ENCODE assay signal across 5 worm cellular contexts in genomic region chrX:11469600-11469999, ce11.
A peak's percentile ranks its signal among the peaks of the same experiment; 100 is the strongest.
TF ChIP-seq lines count a peak whose summit lies in the region.

No protein-coding gene starts in this region.

TF ChIP-seq in whole organism, L1 larva, 84 proteins besides CTCF, POLR2A, EP300 and RAD21:
- no peak for TF ChIP-seq mab-9 (GFP tag; IDR thresholded peaks at IDR 0.05; lab: Robert Waterston, UW)
- no peak for TF ChIP-seq elt-3 (tag; optimal IDR thresholded peaks at IDR 0.05; lab: Kevin White, UChicago)
- TF ChIP-seq unc-130 (tag; optimal IDR thresholded peaks at IDR 0.05; lab: Kevin White, UChicago): no peak
- no peak for TF ChIP-seq unc-86 (tag; optimal IDR thresholded peaks at IDR 0.05; lab: Kevin White, UChicago)
- TF ChIP-seq dsc-1 (tag; optimal IDR thresholded peaks at IDR 0.05; lab: Kevin White, UChicago): no peak
- no peak for TF ChIP-seq hlh-4 (tag; optimal IDR thresholded peaks at IDR 0.05; lab: Kevin White, UChicago)
- no peak for TF ChIP-seq sup-37 (GFP tag; optimal IDR thresholded peaks at IDR 0.05; lab: Kevin White, UChicago)
- TF ChIP-seq ces-1 (GFP tag; optimal IDR thresholded peaks at IDR 0.05; lab: Kevin White, UChicago): no peak
- TF ChIP-seq ceh-88 (GFP tag; IDR thresholded peaks at IDR 0.05; lab: Robert Waterston, UW): no peak
- TF ChIP-seq unc-30 (tag; optimal IDR thresholded peaks at IDR 0.05; lab: Kevin White, UChicago): no peak
- TF ChIP-seq lin-35 (GFP tag; optimal IDR thresholded peaks at IDR 0.05; lab: Kevin White, UChicago): peak in 1 of 2 experiments; percentile 36
- TF ChIP-seq dpl-1 (GFP tag; optimal IDR thresholded peaks at IDR 0.05; lab: Kevin White, UChicago): no peak
- peak in 1 of 2 experiments; percentile 26 for TF ChIP-seq mdl-1 (tag; optimal IDR thresholded peaks at IDR 0.05; lab: Kevin White, UChicago)
- no peak for TF ChIP-seq fkh-8 (tag; optimal IDR thresholded peaks at IDR 0.05; lab: Kevin White, UChicago)
- TF ChIP-seq lin-14 (GFP tag; optimal IDR thresholded peaks at IDR 0.05; lab: Kevin White, UChicago): peak; percentile 49
- peak; percentile 15 for TF ChIP-seq elt-2 (tag; optimal IDR thresholded peaks at IDR 0.05; lab: Kevin White, UChicago)
- no peak for TF ChIP-seq tlp-1 (tag; optimal IDR thresholded peaks at IDR 0.05; lab: Kevin White, UChicago)
- no peak for TF ChIP-seq pqm-1 (tag; optimal IDR thresholded peaks at IDR 0.05; lab: Kevin White, UChicago)

TF ChIP-seq in whole organism, L2 larva, 48 proteins besides CTCF, POLR2A, EP300 and RAD21 (continues in another document):
- no peak for TF ChIP-seq nhr-77 (tag; optimal IDR thresholded peaks at IDR 0.05; lab: Kevin White, UChicago)
- TF ChIP-seq mbf-1 (tag; optimal IDR thresholded peaks at IDR 0.05; lab: Kevin White, UChicago): no peak
- TF ChIP-seq ama-1 (optimal IDR thresholded peaks at IDR 0.05; lab: Kevin White, UChicago): no peak
- TF ChIP-seq nhr-237 (tag; optimal IDR thresholded peaks at IDR 0.05; lab: Kevin White, UChicago): no peak
- no peak for TF ChIP-seq R02D3.7 (tag; optimal IDR thresholded peaks at IDR 0.05; lab: Kevin White, UChicago)
- no peak for TF ChIP-seq unc-39 (tag; optimal IDR thresholded peaks at IDR 0.05; lab: Kevin White, UChicago)
- TF ChIP-seq sma-3 (GFP tag; optimal IDR thresholded peaks at IDR 0.05; lab: Kevin White, UChicago): no peak
- TF ChIP-seq nhr-23 (tag; optimal IDR thresholded peaks at IDR 0.05; lab: Kevin White, UChicago): no peak
- TF ChIP-seq peb-1 (tag; optimal IDR thresholded peaks at IDR 0.05; lab: Kevin White, UChicago): no peak
- no peak for TF ChIP-seq elt-3 (tag; optimal IDR thresholded peaks at IDR 0.05; lab: Kevin White, UChicago)
- no peak for TF ChIP-seq snpc-4 (tag; optimal IDR thresholded peaks at IDR 0.05; lab: Kevin White, UChicago)
- TF ChIP-seq ZK546.5 (tag; optimal IDR thresholded peaks at IDR 0.05; lab: Kevin White, UChicago): no peak
- peak; percentile 14 for TF ChIP-seq F13H6.1 (tag; optimal IDR thresholded peaks at IDR 0.05; lab: Kevin White, UChicago)
- TF ChIP-seq dmd-4 (tag; optimal IDR thresholded peaks at IDR 0.05; lab: Kevin White, UChicago): no peak
- TF ChIP-seq ceh-82 (tag; optimal IDR thresholded peaks at IDR 0.05; lab: Kevin White, UChicago): no peak
- no peak for TF ChIP-seq ceh-16 (tag; optimal IDR thresholded peaks at IDR 0.05; lab: Kevin White, UChicago)
- no peak for TF ChIP-seq lsy-2 (tag; optimal IDR thresholded peaks at IDR 0.05; lab: Kevin White, UChicago)
- no peak for TF ChIP-seq unc-62 (GFP tag; optimal IDR thresholded peaks at IDR 0.05; lab: Kevin White, UChicago)
- no peak for TF ChIP-seq nhr-12 (tag; optimal IDR thresholded peaks at IDR 0.05; lab: Kevin White, UChicago)
- peak; percentile 39 for TF ChIP-seq nhr-129 (tag; optimal IDR thresholded peaks at IDR 0.05; lab: Kevin White, UChicago)
- no peak for TF ChIP-seq ztf-1 (GFP tag; conservative IDR thresholded peaks at IDR 0.05; lab: Robert Waterston, UW)

TF ChIP-seq in whole organism, L3 larva, 47 proteins besides CTCF, POLR2A, EP300 and RAD21 (continues in another document):
- TF ChIP-seq nhr-77 (tag; optimal IDR thresholded peaks at IDR 0.05; lab: Kevin White, UChicago) (no peak), nhr-237 (tag; optimal IDR thresholded peaks at IDR 0.05; lab: Kevin White, UChicago) (no peak), egl-5 (tag; optimal IDR thresholded peaks at IDR 0.05; lab: Kevin White, UChicago) (peak; percentile 74), ceh-16 (tag; optimal IDR thresholded peaks at IDR 0.05; lab: Kevin White, UChicago) (no peak), ceh-28 (tag; optimal IDR thresholded peaks at IDR 0.05; lab: Kevin White, UChicago) (no peak), nhr-67 (tag; optimal IDR thresholded peaks at IDR 0.05; lab: Kevin White, UChicago) (no peak), unc-62 (GFP tag; optimal IDR thresholded peaks at IDR 0.05; lab: Kevin White, UChicago) (no peak), elt-3 (tag; optimal IDR thresholded peaks at IDR 0.05; lab: Kevin White, UChicago) (no peak), nhr-25 (tag; optimal IDR thresholded peaks at IDR 0.05; lab: Kevin White, UChicago) (peak; percentile 12), zag-1 (tag; optimal IDR thresholded peaks at IDR 0.05; lab: Kevin White, UChicago) (no peak), ZK546.5 (tag; optimal IDR thresholded peaks at IDR 0.05; lab: Kevin White, UChicago) (no peak), R02D3.7 (tag; optimal IDR thresholded peaks at IDR 0.05; lab: Kevin White, UChicago) (no peak), egl-27 (tag; optimal IDR thresholded peaks at IDR 0.05; lab: Kevin White, UChicago) (no peak), nhr-12 (tag; optimal IDR thresholded peaks at IDR 0.05; lab: Kevin White, UChicago) (no peak), lin-15B (tag; optimal IDR thresholded peaks at IDR 0.05; lab: Kevin White, UChicago) (no peak), pha-4 (tag; optimal IDR thresholded peaks at IDR 0.05; lab: Kevin White, UChicago) (peak; percentile 49), ceh-9 (tag; optimal IDR thresholded peaks at IDR 0.05; lab: Kevin White, UChicago) (no peak), sea-2 (GFP tag; optimal IDR thresholded peaks at IDR 0.05; lab: Kevin White, UChicago) (no peak), skn-1 (tag; optimal IDR thresholded peaks at IDR 0.05; lab: Kevin White, UChicago) (no peak), mml-1 (tag; optimal IDR thresholded peaks at IDR 0.05; lab: Kevin White, UChicago) (no peak), nhr-11 (tag; optimal IDR thresholded peaks at IDR 0.05; lab: Kevin White, UChicago) (no peak), snpc-4 (tag; optimal IDR thresholded peaks at IDR 0.05; lab: Kevin White, UChicago) (peak; percentile 5)

TF ChIP-seq in whole organism, L4 larva, 104 proteins besides CTCF, POLR2A, EP300 and RAD21 (continues in another document):
- peak; percentile 82 for TF ChIP-seq dve-1 (tag; optimal IDR thresholded peaks at IDR 0.05; lab: Kevin White, UChicago; ENCODE audit: insufficient read depth)
- TF ChIP-seq ztf-7 (tag; optimal IDR thresholded peaks at IDR 0.05; lab: Kevin White, UChicago): no peak
- peak; percentile 95 for TF ChIP-seq aha-1 (tag; lab: Kevin White, UChicago)
- 0 out of 2 replicates have a peak, but pooled peaks have one; percentile 23 for TF ChIP-seq php-3 (GFP tag; IDR thresholded peaks at IDR 0.05; lab: Robert Waterston, UW)
- TF ChIP-seq mdl-1 (tag; optimal IDR thresholded peaks at IDR 0.05; lab: Kevin White, UChicago): peak in 1 of 2 experiments; percentile 80
- peak; percentile 32 for TF ChIP-seq rbr-2 (tag; optimal IDR thresholded peaks at IDR 0.05; lab: Kevin White, UChicago)
- TF ChIP-seq hlh-30 (tag; optimal IDR thresholded peaks at IDR 0.05; lab: Kevin White, UChicago; ENCODE audit: insufficient read depth): peak; percentile 97
- peak; percentile 49 for TF ChIP-seq nhr-11 (tag; optimal IDR thresholded peaks at IDR 0.05; lab: Kevin White, UChicago)
- TF ChIP-seq pha-4 (GFP tag; IDR thresholded peaks at IDR 0.05; lab: Robert Waterston, UW): no peak
- TF ChIP-seq pha-4 (tag; optimal IDR thresholded peaks at IDR 0.05; lab: Kevin White, UChicago): peak; percentile 66
- peak; percentile 56 for TF ChIP-seq mep-1 (tag; optimal IDR thresholded peaks at IDR 0.05; lab: Kevin White, UChicago)
- no peak for TF ChIP-seq madf-9 (GFP tag; conservative IDR thresholded peaks at IDR 0.05; lab: Robert Waterston, UW)
- TF ChIP-seq T26A8.4 (GFP tag; IDR thresholded peaks at IDR 0.05; lab: Robert Waterston, UW): no peak
- no peak for TF ChIP-seq lin-13 (GFP tag; optimal IDR thresholded peaks at IDR 0.05; lab: Kevin White, UChicago)
- peak; percentile 21 for TF ChIP-seq ama-1 (optimal IDR thresholded peaks at IDR 0.05; lab: Kevin White, UChicago)
- peak in 1 of 2 experiments; percentile 33 for TF ChIP-seq daf-16 (GFP tag; optimal IDR thresholded peaks at IDR 0.05; lab: Kevin White, UChicago)
- peak; percentile 80 for TF ChIP-seq daf-16 (tag; optimal IDR thresholded peaks at IDR 0.05; lab: Kevin White, UChicago)
- TF ChIP-seq hif-1 (tag; optimal IDR thresholded peaks at IDR 0.05; lab: Kevin White, UChicago): peak in 1 of 2 experiments; percentile 13
- peak; percentile 80 for TF ChIP-seq nhr-77 (tag; optimal IDR thresholded peaks at IDR 0.05; lab: Kevin White, UChicago)
- no peak for TF ChIP-seq tra-1 (GFP tag; IDR thresholded peaks at IDR 0.05; lab: Robert Waterston, UW)
- TF ChIP-seq nhr-28 (tag; optimal IDR thresholded peaks at IDR 0.05; lab: Kevin White, UChicago): peak; percentile 67

TF ChIP-seq in whole organism, young adult, 124 proteins besides CTCF, POLR2A, EP300 and RAD21 (continues in another document):
- no peak for TF ChIP-seq B0336.3 (GFP tag; IDR thresholded peaks at IDR 0.05; lab: Robert Waterston, UW)
- TF ChIP-seq lir-1 (GFP tag; conservative IDR thresholded peaks at IDR 0.05; lab: Robert Waterston, UW): peak; percentile 75; the same call in 1 of the 2 replicates
- TF ChIP-seq chd-7 (tag; optimal IDR thresholded peaks at IDR 0.05; lab: Kevin White, UChicago): peak; percentile 45
- no peak for TF ChIP-seq nhr-27 (tag; optimal IDR thresholded peaks at IDR 0.05; lab: Kevin White, UChicago)
- no peak for TF ChIP-seq egl-18 (GFP tag; IDR thresholded peaks at IDR 0.05; lab: Robert Waterston, UW)
- TF ChIP-seq madf-3 (GFP tag; IDR thresholded peaks at IDR 0.05; lab: Robert Waterston, UW): no peak
- TF ChIP-seq egrh-3 (GFP tag; IDR thresholded peaks at IDR 0.05; lab: Robert Waterston, UW): peak; percentile 8; the same call in 1 of the 2 replicates
- no peak for TF ChIP-seq cebp-1 (GFP tag; IDR thresholded peaks at IDR 0.05; lab: Robert Waterston, UW)
- peak; percentile 64 for TF ChIP-seq cebp-1 (tag; optimal IDR thresholded peaks at IDR 0.05; lab: Kevin White, UChicago)
- TF ChIP-seq ceh-27 (GFP tag; optimal IDR thresholded peaks at IDR 0.05; lab: Kevin White, UChicago): peak; percentile 40
- no peak for TF ChIP-seq fkh-3 (tag; optimal IDR thresholded peaks at IDR 0.05; lab: Kevin White, UChicago)
- no peak for TF ChIP-seq repo-1 (tag; optimal IDR thresholded peaks at IDR 0.05; lab: Kevin White, UChicago)
- peak; percentile 54 for TF ChIP-seq K12H6.12 (tag; optimal IDR thresholded peaks at IDR 0.05; lab: Kevin White, UChicago)
- TF ChIP-seq nhr-80 (tag; optimal IDR thresholded peaks at IDR 0.05; lab: Kevin White, UChicago): peak; percentile 63
- TF ChIP-seq sdz-38 (tag; optimal IDR thresholded peaks at IDR 0.05; lab: Kevin White, UChicago): no peak
- peak; percentile 27 for TF ChIP-seq attf-5 (GFP tag; optimal IDR thresholded peaks at IDR 0.05; lab: Kevin White, UChicago)
- TF ChIP-seq hmg-1.2 (GFP tag; IDR thresholded peaks at IDR 0.05; lab: Robert Waterston, UW): peak; percentile 27; the same call in 1 of the 2 replicates
- no peak for TF ChIP-seq F22D6.2 (tag; optimal IDR thresholded peaks at IDR 0.05; lab: Kevin White, UChicago)
- TF ChIP-seq tbx-9 (tag; optimal IDR thresholded peaks at IDR 0.05; lab: Kevin White, UChicago; ENCODE audit: borderline replicate concordance): no peak
- TF ChIP-seq F55B11.4 (tag; optimal IDR thresholded peaks at IDR 0.05; lab: Kevin White, UChicago; ENCODE audit: borderline replicate concordance, insufficient read depth): no peak
- no peak for TF ChIP-seq aptf-2 (GFP tag; conservative IDR thresholded peaks at IDR 0.05; lab: Robert Waterston, UW)
- TF ChIP-seq hrde-1 (tag; optimal IDR thresholded peaks at IDR 0.05; lab: Kevin White, UChicago; ENCODE audit: borderline replicate concordance): no peak
- TF ChIP-seq rpc-1 (optimal IDR thresholded peaks at IDR 0.05; lab: Kevin White, UChicago): no peak
- no peak for TF ChIP-seq rpc-1 (tag; optimal IDR thresholded peaks at IDR 0.05; lab: Kevin White, UChicago)
